Worm (Caenorhabditis elegans): ENCODE measurements around the gene Y75B7AR.1.

Y75B7AR.1 gene

ce11 chrV:1351826-1352225 lies 41.0 kb downstream of the Y75B7AR.1 start, which contains the start of gene glb-33:
glb-33 (plus strand) TSS chrV:1352126.
- no peak for TF ChIP-seq ceh-43 (GFP tag; optimal IDR thresholded peaks at IDR 0.05)

- TF ChIP-seq cnd-1 (tag; optimal IDR thresholded peaks at IDR 0.05) (no peak), tbx-8 (GFP tag; optimal IDR thresholded peaks at IDR 0.05) (no peak), ces-1 (GFP tag; optimal IDR thresholded peaks at IDR 0.05) (peak; percentile 92), unc-120 (tag; optimal IDR thresholded peaks at IDR 0.05; ENCODE audit: poor library complexity, severe bottlenecking) (no peak), bed-3 (GFP tag; optimal IDR thresholded peaks at IDR 0.05) (no peak), nhr-2 (tag; optimal IDR thresholded peaks at IDR 0.05) (no peak), pha-4 (tag; optimal IDR thresholded peaks at IDR 0.05) (no peak)
Observed at ce11 chrV:1349802-1350201, 43.0 kb downstream of the Y75B7AR.1 start.

- TF ChIP-seq ces-1 (GFP tag; optimal IDR thresholded peaks at IDR 0.05): peak; percentile 66
- TF ChIP-seq ztf-11 (tag; optimal IDR thresholded peaks at IDR 0.05): no peak
Observed at ce11 chrV:1342712-1343111, 50.1 kb downstream of the Y75B7AR.1 start.

- TF ChIP-seq hlh-1 (tag; optimal IDR thresholded peaks at IDR 0.05) (peak; percentile 33), tbx-8 (GFP tag; optimal IDR thresholded peaks at IDR 0.05) (no peak)
Observed at ce11 chrV:1341276-1342050, 51.3 kb downstream of the Y75B7AR.1 start.
